Fruit fly (Drosophila melanogaster) whole organism, adult: ENCODE results near the gene CG32668.

Experiments used
- CG11617 ChIP-seq: fragments of 200-800 bp; sonication (Bioruptor generic); optimal IDR thresholded peaks from 2 replicates; lab custom pipeline; 2017; ENCODE audit warnings: mild to moderate bottlenecking, missing biosample characterization, missing genetic modification reagents, missing genetic modification characterization
- CG1620 ChIP-seq: fragments of 200-800 bp; sonication (Bioruptor generic); optimal IDR thresholded peaks from 2 replicates; lab custom pipeline; 2016; ENCODE audit warnings: missing biosample characterization, missing genetic modification characterization
- Clk ChIP-seq: fragments of 200-800 bp; sonication (Bioruptor generic); optimal IDR thresholded peaks from 2 replicates; lab custom pipeline; 2017; ENCODE audit warnings: missing biosample characterization, missing genetic modification characterization
- kay ChIP-seq: fragments of 200-800 bp; sonication (Bioruptor generic); peaks from one replicate; lab custom pipeline; 2016; ENCODE audit warnings: missing biosample characterization, missing genetic modification characterization, borderline replicate concordance

DNA sequence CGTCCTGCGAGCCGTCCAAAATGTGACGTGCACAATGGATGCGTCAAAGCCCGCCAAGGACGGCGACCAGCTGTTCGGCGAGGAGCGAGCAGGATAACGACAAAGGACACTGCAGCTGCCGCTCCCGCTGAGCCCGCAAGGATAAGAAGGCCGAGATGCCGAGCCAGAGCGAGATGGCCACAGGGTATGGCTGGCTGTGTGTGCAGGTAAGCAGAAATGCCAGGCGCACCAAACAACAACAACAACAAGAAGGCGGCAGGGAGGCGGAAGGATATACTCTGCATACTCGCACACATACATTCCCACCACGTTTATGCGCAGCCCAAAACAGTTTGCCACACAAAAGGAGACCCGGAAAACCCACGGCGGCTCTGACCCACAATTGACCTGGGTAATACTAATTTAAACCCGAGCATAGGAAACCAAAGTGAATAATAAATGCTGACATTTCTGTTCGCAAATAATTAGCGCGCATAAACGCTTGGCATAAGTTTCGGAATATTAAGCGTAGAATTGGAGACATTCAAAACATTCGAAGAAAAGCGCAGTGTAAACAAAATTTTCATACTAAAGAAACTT, 12.9 kb downstream of the CG32668 start:
- TF ChIP-seq kay (GFP tag; lab: Kevin White, UChicago) (no peak), CG11617 (GFP tag; lab: Kevin White, UChicago) (peak; percentile 19), CG1620 (GFP tag; lab: Kevin White, UChicago) (no peak), Clk (GFP tag; lab: Kevin White, UChicago) (no peak)
